Worm (Caenorhabditis elegans) whole organism, midembryonic: ENCODE data around the gene mpz-6.

ENCODE experiments used
- cog-1 ChIP-seq: sonication (generic microtip); optimal IDR thresholded peaks from 2 replicates; lab custom pipeline; 2016; ENCODE audit warnings: missing genetic modification characterization, missing compliant biosample characterization
- flt-1 ChIP-seq: fragments of 200-800 bp; sonication (Bioruptor generic); IDR thresholded peaks from 2 replicates; pipeline ENCODE4 v1.3.6; 2022; ENCODE audit warnings: missing genetic modification characterization, missing compliant biosample characterization
- klf-2 ChIP-seq: fragments of 200-800 bp; sonication (Bioruptor generic); conservative IDR thresholded peaks from 2 replicates; pipeline ENCODE4 v1.3.6; 2022; ENCODE audit warnings: missing genetic modification reagents, missing genetic modification characterization, missing compliant biosample characterization
- med-1 ChIP-seq: sonication (generic microtip); optimal IDR thresholded peaks from 2 replicates; lab custom pipeline; 2017; ENCODE audit warnings: missing genetic modification characterization, mild to moderate bottlenecking, missing compliant biosample characterization, antibody characterized with exemption, missing genetic modification reagents; ENCODE audit not compliant: insufficient read depth
- ref-1 ChIP-seq: fragments of 200-800 bp; sonication (Bioruptor generic); conservative IDR thresholded peaks from 2 replicates; pipeline ENCODE4 v1.3.6; 2022; ENCODE audit warnings: missing genetic modification reagents, missing genetic modification characterization, missing compliant biosample characterization
- tab-1 ChIP-seq: fragments of 200-800 bp; sonication (Bioruptor generic); IDR thresholded peaks from 2 replicates; pipeline ENCODE4 v1.3.6; 2022; ENCODE audit warnings: missing genetic modification characterization, missing compliant biosample characterization

ce11 chrII:9445368-9445767 is 38.4 kb upstream of the mpz-6 start, which contains the start of gene R09D1.13:
- TF ChIP-seq flt-1 (GFP tag; lab: Robert Waterston, UW), result no peak
- no peak for TF ChIP-seq cog-1
- TF ChIP-seq ref-1 (GFP tag; lab: Robert Waterston, UW), result no peak
- TF ChIP-seq tab-1 (GFP tag; lab: Robert Waterston, UW), result no peak
- no peak for TF ChIP-seq med-1 (GFP tag; lab: Kevin White, UChicago)
- no peak for TF ChIP-seq klf-2 (GFP tag; lab: Robert Waterston, UW)
